Fruit fly (Drosophila melanogaster) whole organism, prepupa: ENCODE data around the gene CG43390.

ENCODE experiments used
- CG10669 ChIP-seq: fragments of 200-800 bp; sonication (Bioruptor generic); optimal IDR thresholded peaks from 3 replicates; lab custom pipeline; 2018; ENCODE audit warnings: missing biosample characterization, mild to moderate bottlenecking, missing genetic modification characterization, moderate library complexity
- CG11762 ChIP-seq: fragments of 200-800 bp; sonication (Bioruptor generic); optimal IDR thresholded peaks from 3 replicates; lab custom pipeline; 2016; ENCODE audit warnings: missing biosample characterization, missing genetic modification characterization; ENCODE audit not compliant: insufficient read depth
- CG15336 ChIP-seq: fragments of 200-800 bp; sonication (Bioruptor generic); IDR thresholded peaks from 2 replicates; pipeline ENCODE4 v1.3.6; 2022; ENCODE audit warnings: missing biosample characterization, missing genetic modification characterization
- CG1621 ChIP-seq: fragments of 200-800 bp; sonication (Bioruptor generic); optimal IDR thresholded peaks from 3 replicates; lab custom pipeline; 2018; ENCODE audit warnings: missing biosample characterization, mild to moderate bottlenecking, missing genetic modification characterization
- CG16779 ChIP-seq: fragments of 200-800 bp; sonication (Bioruptor generic); optimal IDR thresholded peaks from 3 replicates; lab custom pipeline; 2017; ENCODE audit warnings: missing biosample characterization, mild to moderate bottlenecking, missing genetic modification characterization
- CG3032 ChIP-seq: fragments of 200-800 bp; optimal IDR thresholded peaks from 2 replicates; lab custom pipeline; 2019; ENCODE audit warnings: missing biosample characterization, mild to moderate bottlenecking, missing genetic modification characterization, moderate library complexity
- CG31627 ChIP-seq: fragments of 200-800 bp; sonication (Bioruptor generic); optimal IDR thresholded peaks from 3 replicates; lab custom pipeline; 2016; ENCODE audit warnings: missing biosample characterization, missing genetic modification characterization
- CG32006 ChIP-seq: fragments of 200-800 bp; sonication (Bioruptor generic); optimal IDR thresholded peaks from 3 replicates; lab custom pipeline; 2017; ENCODE audit warnings: missing biosample characterization, mild to moderate bottlenecking, missing genetic modification characterization
- CG34406 ChIP-seq: fragments of 200-800 bp; sonication (Bioruptor generic); optimal IDR thresholded peaks from 3 replicates; lab custom pipeline; 2016; ENCODE audit warnings: missing biosample characterization, missing genetic modification characterization
- CG3919 ChIP-seq: fragments of 200-800 bp; sonication (Bioruptor generic); optimal IDR thresholded peaks from 3 replicates; lab custom pipeline; 2016; ENCODE audit warnings: missing biosample characterization, missing genetic modification characterization
- CG6163 ChIP-seq: fragments of 200-800 bp; sonication (Bioruptor generic); IDR thresholded peaks from 3 replicates; pipeline ENCODE4 v1.3.6; 2022; ENCODE audit warnings: missing biosample characterization, missing genetic modification characterization
- CG6276 ChIP-seq: fragments of 200-800 bp; sonication (Bioruptor generic); optimal IDR thresholded peaks from 2 replicates; lab custom pipeline; 2017; ENCODE audit warnings: missing biosample characterization, mild to moderate bottlenecking, missing genetic modification characterization
- CG6792 ChIP-seq: fragments of 200-800 bp; sonication (Bioruptor generic); optimal IDR thresholded peaks from 3 replicates; lab custom pipeline; 2016; ENCODE audit warnings: missing biosample characterization, missing genetic modification characterization
- CG7368 ChIP-seq: fragments of 200-800 bp; sonication (Bioruptor generic); optimal IDR thresholded peaks from 3 replicates; lab custom pipeline; 2016; ENCODE audit warnings: missing biosample characterization, missing genetic modification characterization
- CG9139 ChIP-seq: fragments of 200-800 bp; sonication (Bioruptor generic); optimal IDR thresholded peaks from 3 replicates; lab custom pipeline; 2017; ENCODE audit warnings: missing biosample characterization, mild to moderate bottlenecking, missing genetic modification characterization
- Eip78C ChIP-seq: fragments of 200-800 bp; sonication (Bioruptor generic); peaks from one replicate; lab custom pipeline; 2016; ENCODE audit warnings: missing biosample characterization, missing genetic modification characterization
- Eip93F ChIP-seq: fragments of 200-800 bp; sonication (Bioruptor generic); optimal IDR thresholded peaks from 2 replicates; lab custom pipeline; 2016; ENCODE audit warnings: missing biosample characterization, mild to moderate bottlenecking, missing genetic modification characterization
- Ets21C ChIP-seq: fragments of 200-800 bp; sonication (Bioruptor generic); optimal IDR thresholded peaks from 3 replicates; lab custom pipeline; 2016; ENCODE audit warnings: missing biosample characterization, missing genetic modification characterization
- Ets96B ChIP-seq: fragments of 200-800 bp; optimal IDR thresholded peaks from 2 replicates; lab custom pipeline; 2019; ENCODE audit warnings: missing biosample characterization, mild to moderate bottlenecking, missing genetic modification characterization, moderate library complexity
- Hr39 ChIP-seq: fragments of 200-800 bp; sonication (Bioruptor generic); optimal IDR thresholded peaks from 2 replicates; lab custom pipeline; 2016; ENCODE audit warnings: missing biosample characterization, missing genetic modification characterization
- Lpt ChIP-seq: fragments of 200-800 bp; sonication (Bioruptor generic); optimal IDR thresholded peaks from 3 replicates; lab custom pipeline; 2016; ENCODE audit warnings: missing biosample characterization, missing genetic modification characterization
- OdsH ChIP-seq: fragments of 200-800 bp; sonication (Bioruptor generic); optimal IDR thresholded peaks from 3 replicates; lab custom pipeline; 2016; ENCODE audit warnings: missing biosample characterization, missing genetic modification characterization
- Smox ChIP-seq: fragments of 200-800 bp; sonication (Bioruptor generic); optimal IDR thresholded peaks from 3 replicates; lab custom pipeline; 2016; ENCODE audit warnings: missing biosample characterization, missing genetic modification characterization
- Sox102F ChIP-seq: fragments of 200-800 bp; sonication (Bioruptor generic); optimal IDR thresholded peaks from 2 replicates; lab custom pipeline; 2016; ENCODE audit warnings: missing biosample characterization, mild to moderate bottlenecking, missing genetic modification characterization
- Sox14 ChIP-seq: fragments of 200-800 bp; sonication (Bioruptor generic); optimal IDR thresholded peaks from 3 replicates; lab custom pipeline; 2016; ENCODE audit warnings: missing biosample characterization, missing genetic modification characterization
- Sox15 ChIP-seq: fragments of 200-800 bp; sonication (Bioruptor generic); optimal IDR thresholded peaks from 3 replicates; lab custom pipeline; 2016; ENCODE audit warnings: missing biosample characterization, missing genetic modification characterization
- acj6 ChIP-seq: fragments of 200-800 bp; sonication (Bioruptor generic); optimal IDR thresholded peaks from 3 replicates; lab custom pipeline; 2016; ENCODE audit warnings: missing biosample characterization, missing genetic modification characterization
- cyc ChIP-seq: fragments of 200-800 bp; sonication (Bioruptor generic); optimal IDR thresholded peaks from 3 replicates; lab custom pipeline; 2016; ENCODE audit warnings: missing biosample characterization, missing genetic modification characterization
- esn ChIP-seq: fragments of 200-800 bp; sonication (Bioruptor generic); optimal IDR thresholded peaks from 2 replicates; lab custom pipeline; 2016; ENCODE audit warnings: missing biosample characterization, mild to moderate bottlenecking, missing genetic modification characterization, moderate library complexity
- fd85E ChIP-seq: fragments of 200-800 bp; sonication (Bioruptor generic); optimal IDR thresholded peaks from 3 replicates; lab custom pipeline; 2016; ENCODE audit warnings: missing biosample characterization, missing genetic modification characterization
- fkh ChIP-seq: fragments of 200-800 bp; sonication (Bioruptor generic); optimal IDR thresholded peaks from 3 replicates; lab custom pipeline; 2017; ENCODE audit warnings: missing biosample characterization, mild to moderate bottlenecking, missing genetic modification characterization, moderate library complexity
- ss ChIP-seq, 2 experiments: fragments of 200-800 bp; sonication (Bioruptor generic); optimal IDR thresholded peaks; 2 replicates in 1 of 2; 3 replicates in 1 of 2; lab custom pipeline; 2017 to 2018; ENCODE audit warnings: mild to moderate bottlenecking in 2 of 2, missing biosample characterization in 2 of 2, missing genetic modification characterization in 2 of 2, moderate library complexity in 1 of 2
- svp ChIP-seq: fragments of 200-800 bp; sonication (Bioruptor generic); peaks from one replicate; lab custom pipeline; 2016; ENCODE audit warnings: missing biosample characterization, missing genetic modification characterization
- vri ChIP-seq: fragments of 200-800 bp; sonication (Bioruptor generic); optimal IDR thresholded peaks from 3 replicates; lab custom pipeline; 2016; ENCODE audit warnings: missing biosample characterization, mild to moderate bottlenecking, missing genetic modification characterization

CG43390 gene

dm6 chr3L:11531994-11532732 is 47.6 kb downstream of the CG43390 start:
- TF ChIP-seq CG31627 (GFP tag; lab: Kevin White, UChicago), result no peak
- no peak for TF ChIP-seq CG16779 (tag; lab: Kevin White, UChicago)
- TF ChIP-seq CG3032, result peak; percentile 7
- no peak for TF ChIP-seq CG34406
- peak; percentile 56 for TF ChIP-seq Eip78C (GFP tag; lab: Kevin White, UChicago)
- no peak for TF ChIP-seq CG6163 (GFP tag; lab: Robert Waterston, UW)
- no peak for TF ChIP-seq vri (GFP tag; lab: Kevin White, UChicago)
- TF ChIP-seq CG7368 (GFP tag; lab: Kevin White, UChicago), result no peak
- no peak for TF ChIP-seq fd85E (GFP tag; lab: Kevin White, UChicago)
- TF ChIP-seq CG15336 (GFP tag; lab: Robert Waterston, UW), result peak; percentile 15; the same call in 1 of the 2 replicates
- no peak for TF ChIP-seq CG11762 (GFP tag; lab: Kevin White, UChicago)
- no peak for TF ChIP-seq CG3919
- TF ChIP-seq CG1621 (tag; lab: Kevin White, UChicago), result no peak
- TF ChIP-seq Smox (GFP tag; lab: Kevin White, UChicago), result no peak
- TF ChIP-seq Ets96B, result no peak
- TF ChIP-seq CG6276 (GFP tag; lab: Kevin White, UChicago), result peak; percentile 28
- no peak for TF ChIP-seq Ets21C (GFP tag; lab: Kevin White, UChicago)
- TF ChIP-seq Sox102F (GFP tag; lab: Kevin White, UChicago), result no peak
- no peak for TF ChIP-seq CG9139 (GFP tag; lab: Kevin White, UChicago)
- peak; percentile 46 for TF ChIP-seq CG32006 (GFP tag; lab: Kevin White, UChicago)
- no peak for TF ChIP-seq ss (GFP tag; optimal IDR thresholded peaks at IDR 0.05; lab: Kevin White, UChicago)
- TF ChIP-seq CG6792, result no peak
- TF ChIP-seq esn, result no peak
- no peak for TF ChIP-seq CG10669 (GFP tag; lab: Kevin White, UChicago)

- no peak for TF ChIP-seq svp
- TF ChIP-seq CG15336 (GFP tag; lab: Robert Waterston, UW), result no peak
- no peak for TF ChIP-seq CG6276 (GFP tag; lab: Kevin White, UChicago)
- TF ChIP-seq acj6 (GFP tag; lab: Kevin White, UChicago), result no peak
- TF ChIP-seq fkh, result peak; percentile 19
- TF ChIP-seq Eip93F, result peak; percentile 20
- no peak for TF ChIP-seq Lpt (GFP tag; lab: Kevin White, UChicago)
- TF ChIP-seq OdsH (GFP tag; lab: Kevin White, UChicago), result no peak
- TF ChIP-seq Sox14 (GFP tag; lab: Kevin White, UChicago), result peak; percentile 17
- no peak for TF ChIP-seq Sox15 (GFP tag; lab: Kevin White, UChicago)
- TF ChIP-seq CG1621 (tag; lab: Kevin White, UChicago), result no peak
- no peak for TF ChIP-seq Hr39 (GFP tag; lab: Kevin White, UChicago)
- peak; percentile 57 for TF ChIP-seq Eip78C (GFP tag; lab: Kevin White, UChicago)
- TF ChIP-seq vri (GFP tag; lab: Kevin White, UChicago), result no peak
Observed at dm6 chr3L:11531300-11531699, 48.5 kb downstream of the CG43390 start.

- peak; percentile 61 for TF ChIP-seq fkh
- no peak for TF ChIP-seq cyc (GFP tag; lab: Kevin White, UChicago)
Observed at dm6 chr3L:11530370-11530769, 49.4 kb downstream of the CG43390 start.
